Fruit fly (Drosophila melanogaster): ENCODE results near the gene Cpr67B.

DNA sequence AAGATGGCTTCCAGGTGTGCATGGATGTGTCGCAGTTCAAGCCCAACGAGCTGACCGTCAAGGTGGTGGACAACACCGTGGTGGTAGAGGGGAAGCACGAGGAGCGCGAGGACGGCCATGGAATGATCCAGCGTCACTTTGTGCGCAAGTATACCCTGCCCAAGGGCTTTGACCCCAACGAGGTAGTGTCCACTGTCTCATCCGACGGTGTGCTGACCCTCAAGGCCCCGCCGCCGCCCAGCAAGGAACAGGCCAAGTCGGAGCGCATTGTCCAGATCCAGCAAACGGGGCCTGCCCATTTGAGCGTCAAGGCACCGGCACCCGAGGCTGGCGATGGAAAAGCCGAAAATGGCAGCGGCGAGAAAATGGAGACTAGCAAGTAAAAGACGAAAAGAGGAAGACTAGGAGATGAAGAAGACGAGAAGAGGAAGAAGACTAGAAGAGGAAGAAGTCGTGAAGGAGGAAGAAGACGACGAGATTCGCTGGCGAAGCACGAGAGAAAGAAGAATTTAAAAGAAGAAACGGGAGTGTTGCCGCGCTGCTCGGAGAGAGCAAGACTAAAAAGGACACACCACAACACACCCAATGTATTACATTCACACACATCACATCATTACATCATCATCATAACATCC, 20.0 kb upstream of the Cpr67B start:
- TF ChIP-seq CG7045 (GFP tag; optimal IDR thresholded peaks at IDR 0.05) (no peak), Hr96 (GFP tag; optimal IDR thresholded peaks at IDR 0.05) (no peak), ovo (GFP tag; optimal IDR thresholded peaks at IDR 0.05) (no peak), cic (GFP tag; optimal IDR thresholded peaks at IDR 0.05) (no peak), Crg-1 (GFP tag; optimal IDR thresholded peaks at IDR 0.05) (no peak), CG7101 (tag; optimal IDR thresholded peaks at IDR 0.05) (no peak), tj (GFP tag; optimal IDR thresholded peaks at IDR 0.05) (no peak), CG14711 (tag; optimal IDR thresholded peaks at IDR 0.05) (no peak), kay (GFP tag; ENCODE audit: borderline replicate concordance) (no peak), CG33017 (tag; optimal IDR thresholded peaks at IDR 0.05) (no peak), cnc (optimal IDR thresholded peaks at IDR 0.05) (no peak), Clk (GFP tag; optimal IDR thresholded peaks at IDR 0.05) (no peak)

Data from whole organism, adult.